Fruit fly (Drosophila melanogaster): ENCODE data around the gene CG14958.

The CG14958 gene

dm6 chr3L:3178530-3179096 lies 11.2 kb upstream of the CG14958 start, which contains the start of the genes MnM and Girdin:
TSS of gene MnM (minus strand) at chr3L:3178580.
TSS of gene Girdin (plus strand) at chr3L:3178930.
- TF ChIP-seq CG11617 (GFP tag; optimal IDR thresholded peaks at IDR 0.05) (peak; percentile 66), bab1 (GFP tag; optimal IDR thresholded peaks at IDR 0.05) (peak; percentile 23), CG1620 (GFP tag; optimal IDR thresholded peaks at IDR 0.05) (peak; percentile 73), tj (GFP tag; optimal IDR thresholded peaks at IDR 0.05) (peak; percentile 31), toe (GFP tag; optimal IDR thresholded peaks at IDR 0.05) (peak; percentile 67), Crg-1 (GFP tag; optimal IDR thresholded peaks at IDR 0.05) (peak; percentile 54), kay (GFP tag; ENCODE audit: borderline replicate concordance) (no peak), pad (GFP tag; optimal IDR thresholded peaks at IDR 0.05) (peak; percentile 62), CG12768 (GFP tag; optimal IDR thresholded peaks at IDR 0.05) (peak; percentile 0), Clk (GFP tag; optimal IDR thresholded peaks at IDR 0.05) (peak; percentile 9), ovo (GFP tag; optimal IDR thresholded peaks at IDR 0.05) (no peak), CG5204 (GFP tag; optimal IDR thresholded peaks at IDR 0.05) (peak; percentile 62), CG33017 (tag; optimal IDR thresholded peaks at IDR 0.05) (no peak), CG7045 (GFP tag; optimal IDR thresholded peaks at IDR 0.05) (peak; percentile 39), CG14711 (tag; optimal IDR thresholded peaks at IDR 0.05) (peak; percentile 14), cic (GFP tag; optimal IDR thresholded peaks at IDR 0.05) (no peak), Mnt (GFP tag; optimal IDR thresholded peaks at IDR 0.05) (peak; percentile 58), CG7101 (tag; optimal IDR thresholded peaks at IDR 0.05) (peak; percentile 43), cnc (optimal IDR thresholded peaks at IDR 0.05) (no peak), Hr96 (GFP tag; optimal IDR thresholded peaks at IDR 0.05) (peak; percentile 75)

- TF ChIP-seq Clk (GFP tag; optimal IDR thresholded peaks at IDR 0.05) = no peak
- no peak for TF ChIP-seq cnc (optimal IDR thresholded peaks at IDR 0.05)
- peak; percentile 78 for TF ChIP-seq CG7045 (GFP tag; optimal IDR thresholded peaks at IDR 0.05)
- no peak for TF ChIP-seq Mnt (GFP tag; optimal IDR thresholded peaks at IDR 0.05)
- TF ChIP-seq CG33017 (tag; optimal IDR thresholded peaks at IDR 0.05) = peak; percentile 73
- no peak for TF ChIP-seq cic (GFP tag; optimal IDR thresholded peaks at IDR 0.05)
- TF ChIP-seq ovo (GFP tag; optimal IDR thresholded peaks at IDR 0.05) = no peak
- TF ChIP-seq tj (GFP tag; optimal IDR thresholded peaks at IDR 0.05) = peak; percentile 69
- TF ChIP-seq Crg-1 (GFP tag; optimal IDR thresholded peaks at IDR 0.05) = peak; percentile 11
- peak; percentile 36 for TF ChIP-seq Hr96 (GFP tag; optimal IDR thresholded peaks at IDR 0.05)
- TF ChIP-seq CG5204 (GFP tag; optimal IDR thresholded peaks at IDR 0.05) = no peak
- peak; percentile 68 for TF ChIP-seq CG7101 (tag; optimal IDR thresholded peaks at IDR 0.05)
- TF ChIP-seq pad (GFP tag; optimal IDR thresholded peaks at IDR 0.05) = peak; percentile 36
- peak; percentile 18 for TF ChIP-seq CG12768 (GFP tag; optimal IDR thresholded peaks at IDR 0.05)
- peak; percentile 93 for TF ChIP-seq bab1 (GFP tag; optimal IDR thresholded peaks at IDR 0.05)
- peak; percentile 3 for TF ChIP-seq toe (GFP tag; optimal IDR thresholded peaks at IDR 0.05)
- no peak for TF ChIP-seq kay (GFP tag; ENCODE audit: borderline replicate concordance)
- TF ChIP-seq CG1620 (GFP tag; optimal IDR thresholded peaks at IDR 0.05) = peak; percentile 47
- peak; percentile 27 for TF ChIP-seq CG11617 (GFP tag; optimal IDR thresholded peaks at IDR 0.05)
- peak; percentile 70 for TF ChIP-seq CG14711 (tag; optimal IDR thresholded peaks at IDR 0.05)
Observed at dm6 chr3L:3179474-3179873, 10.3 kb upstream of the CG14958 start.

dm6 chr3L:3184104-3184503 lies 5.7 kb upstream of the CG14958 start, which contains the start of gene CG42494:
TSS of gene CG42494 (plus strand) at chr3L:3184404.
- TF ChIP-seq bab1 (GFP tag; optimal IDR thresholded peaks at IDR 0.05) (no peak), Hr96 (GFP tag; optimal IDR thresholded peaks at IDR 0.05) (no peak)

- TF ChIP-seq CG11617 (GFP tag; optimal IDR thresholded peaks at IDR 0.05) = no peak
- no peak for TF ChIP-seq cic (GFP tag; optimal IDR thresholded peaks at IDR 0.05)
- no peak for TF ChIP-seq CG5204 (GFP tag; optimal IDR thresholded peaks at IDR 0.05)
- TF ChIP-seq bab1 (GFP tag; optimal IDR thresholded peaks at IDR 0.05) = no peak
- no peak for TF ChIP-seq CG1620 (GFP tag; optimal IDR thresholded peaks at IDR 0.05)
- no peak for TF ChIP-seq Hr96 (GFP tag; optimal IDR thresholded peaks at IDR 0.05)
- no peak for TF ChIP-seq Crg-1 (GFP tag; optimal IDR thresholded peaks at IDR 0.05)
- TF ChIP-seq cnc (optimal IDR thresholded peaks at IDR 0.05) = no peak
Observed at dm6 chr3L:3186364-3186763, 3.4 kb upstream of the CG14958 start, which contains the start of gene CG32284. TSS of gene CG32284 (plus strand) at chr3L:3186664.

DNA sequence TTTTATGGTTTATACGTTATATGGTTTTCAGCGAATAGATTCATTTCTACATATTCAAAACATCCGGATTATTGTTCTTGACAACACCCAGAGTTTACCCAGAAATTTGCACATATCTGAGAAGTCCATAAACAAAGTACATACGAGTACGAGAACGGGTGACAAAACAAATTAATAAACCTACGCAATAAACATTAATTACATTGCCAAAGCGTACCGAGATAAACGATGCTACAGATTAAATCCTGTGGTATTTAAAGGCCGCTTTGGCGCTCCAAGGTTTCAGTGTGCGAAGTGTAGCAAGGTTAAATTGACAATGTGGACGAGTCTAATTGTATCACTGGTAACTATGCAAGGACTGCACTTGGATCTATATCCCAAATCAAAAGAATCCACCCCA lies 2.5 kb upstream of the CG14958 start, which contains the start of gene CG14957:
CG14957 (plus strand) TSS at position 301 of the 400 bp plus-strand sequence.
- TF ChIP-seq cic (GFP tag; optimal IDR thresholded peaks at IDR 0.05) (no peak), CG7045 (GFP tag; optimal IDR thresholded peaks at IDR 0.05) (peak; percentile 55), Hr96 (GFP tag; optimal IDR thresholded peaks at IDR 0.05) (no peak), CG33017 (tag; optimal IDR thresholded peaks at IDR 0.05) (no peak), tj (GFP tag; optimal IDR thresholded peaks at IDR 0.05) (no peak), toe (GFP tag; optimal IDR thresholded peaks at IDR 0.05) (no peak), CG12768 (GFP tag; optimal IDR thresholded peaks at IDR 0.05) (peak; percentile 11), CG1620 (GFP tag; optimal IDR thresholded peaks at IDR 0.05) (no peak), cnc (optimal IDR thresholded peaks at IDR 0.05) (no peak), Clk (GFP tag; optimal IDR thresholded peaks at IDR 0.05) (no peak), pad (GFP tag; optimal IDR thresholded peaks at IDR 0.05) (no peak), CG5204 (GFP tag; optimal IDR thresholded peaks at IDR 0.05) (no peak), bab1 (GFP tag; optimal IDR thresholded peaks at IDR 0.05) (no peak), ovo (GFP tag; optimal IDR thresholded peaks at IDR 0.05) (no peak), Crg-1 (GFP tag; optimal IDR thresholded peaks at IDR 0.05) (no peak), CG11617 (GFP tag; optimal IDR thresholded peaks at IDR 0.05) (no peak), kay (GFP tag; ENCODE audit: borderline replicate concordance) (no peak)

dm6 chr3L:3192333-3192894 lies 2.6 kb downstream of the CG14958 start, which contains the start of gene CG14965:
TSS of gene CG14965 (minus strand) at chr3L:3192491.
- TF ChIP-seq Mnt (GFP tag; optimal IDR thresholded peaks at IDR 0.05) (no peak), CG12768 (GFP tag; optimal IDR thresholded peaks at IDR 0.05) (no peak), CG5204 (GFP tag; optimal IDR thresholded peaks at IDR 0.05) (no peak), Hr96 (GFP tag; optimal IDR thresholded peaks at IDR 0.05) (no peak), toe (GFP tag; optimal IDR thresholded peaks at IDR 0.05) (no peak), Crg-1 (GFP tag; optimal IDR thresholded peaks at IDR 0.05) (no peak), bab1 (GFP tag; optimal IDR thresholded peaks at IDR 0.05) (no peak), tj (GFP tag; optimal IDR thresholded peaks at IDR 0.05) (no peak), Clk (GFP tag; optimal IDR thresholded peaks at IDR 0.05) (no peak), cic (GFP tag; optimal IDR thresholded peaks at IDR 0.05) (no peak), kay (GFP tag; ENCODE audit: borderline replicate concordance) (no peak)

Data from whole organism, adult.